Worm (Caenorhabditis elegans) whole organism, L2 larva: ENCODE data around the gene F41H10.2.

Source experiments
- C34F6.9 ChIP-seq: fragments of 150-350 bp; optimal IDR thresholded peaks from 2 replicates; lab custom pipeline; 2014; ENCODE audit warnings: missing biosample characterization, missing genetic modification characterization
- F13H6.1 ChIP-seq: sonication (generic microtip); optimal IDR thresholded peaks from 2 replicates; lab custom pipeline; 2016; ENCODE audit warnings: missing genetic modification characterization, missing compliant biosample characterization
- R02D3.7 ChIP-seq: fragments of 150-350 bp; optimal IDR thresholded peaks from 2 replicates; lab custom pipeline; 2014; ENCODE audit warnings: missing biosample characterization, missing genetic modification characterization
- ZK546.5 ChIP-seq: sonication (generic microtip); optimal IDR thresholded peaks from 2 replicates; lab custom pipeline; 2017; ENCODE audit warnings: missing biosample characterization, missing genetic modification characterization
- alr-1 ChIP-seq: fragments of 150-350 bp; optimal IDR thresholded peaks from 2 replicates; lab custom pipeline; 2014; ENCODE audit warnings: missing biosample characterization, missing genetic modification characterization
- aly-2 ChIP-seq: fragments of 150-350 bp; optimal IDR thresholded peaks from 2 replicates; lab custom pipeline; 2014; ENCODE audit warnings: missing biosample characterization, missing genetic modification characterization
- ama-1 ChIP-seq: fragments of 150-350 bp; optimal IDR thresholded peaks from 2 replicates; lab custom pipeline; 2018; ENCODE audit warnings: inconsistent platforms
- ceh-16 ChIP-seq: fragments of 150-350 bp; optimal IDR thresholded peaks from 2 replicates; lab custom pipeline; 2014; ENCODE audit warnings: missing biosample characterization, missing genetic modification characterization
- ceh-82 ChIP-seq: fragments of 150-350 bp; optimal IDR thresholded peaks from 2 replicates; lab custom pipeline; 2014; ENCODE audit warnings: missing biosample characterization, missing genetic modification characterization
- crh-2 ChIP-seq: sonication (generic microtip); optimal IDR thresholded peaks from 2 replicates; lab custom pipeline; 2017; ENCODE audit warnings: missing biosample characterization, missing genetic modification characterization
- dmd-4 ChIP-seq: sonication (generic microtip); optimal IDR thresholded peaks from 2 replicates; lab custom pipeline; 2017; ENCODE audit warnings: missing biosample characterization, missing genetic modification characterization
- egl-27 ChIP-seq: sonication (generic microtip); optimal IDR thresholded peaks from 3 replicates; lab custom pipeline; 2017; ENCODE audit warnings: missing biosample characterization, missing genetic modification reagents, missing genetic modification characterization
- elt-1 ChIP-seq: fragments of 150-350 bp; optimal IDR thresholded peaks from 2 replicates; lab custom pipeline; 2014; ENCODE audit warnings: missing biosample characterization, missing genetic modification characterization
- elt-3 ChIP-seq: sonication (generic microtip); optimal IDR thresholded peaks from 2 replicates; lab custom pipeline; 2017; ENCODE audit warnings: missing biosample characterization, missing genetic modification characterization
- fos-1 ChIP-seq: fragments of 150-350 bp; optimal IDR thresholded peaks from 2 replicates; lab custom pipeline; 2014; ENCODE audit warnings: missing biosample characterization, missing genetic modification characterization
- gmeb-1 ChIP-seq: fragments of 150-350 bp; optimal IDR thresholded peaks from 2 replicates; lab custom pipeline; 2014; ENCODE audit warnings: missing biosample characterization, missing genetic modification characterization
- lin-11 ChIP-seq: fragments of 150-350 bp; sonication (generic microtip); optimal IDR thresholded peaks from 2 replicates; lab custom pipeline; 2014; ENCODE audit warnings: missing biosample characterization, missing genetic modification characterization, inconsistent platforms, mixed read lengths
- lin-13 ChIP-seq: fragments of 150-350 bp; optimal IDR thresholded peaks from 2 replicates; lab custom pipeline; 2014; ENCODE audit warnings: missing biosample characterization, missing genetic modification reagents, missing genetic modification characterization
- lin-39 ChIP-seq: fragments of 150-350 bp; optimal IDR thresholded peaks from 2 replicates; lab custom pipeline; 2014; ENCODE audit warnings: missing biosample characterization, missing genetic modification reagents, missing genetic modification characterization
- lsy-2 ChIP-seq, 2 experiments: fragments of 150-350 bp in 1 of 2; sonication (generic microtip) in 1 of 2; optimal IDR thresholded peaks; 2 replicates each; lab custom pipeline; 2014 to 2017; ENCODE audit warnings: missing biosample characterization in 2 of 2, missing genetic modification characterization in 2 of 2
- mab-5 ChIP-seq: fragments of 150-350 bp; optimal IDR thresholded peaks from 2 replicates; lab custom pipeline; 2014; ENCODE audit warnings: missing biosample characterization, missing genetic modification characterization
- mbf-1 ChIP-seq: sonication (generic microtip); optimal IDR thresholded peaks from 2 replicates; lab custom pipeline; 2017; ENCODE audit warnings: missing biosample characterization, missing genetic modification characterization
- mdl-1 ChIP-seq, 2 experiments: fragments of 150-350 bp in 1 of 2; sonication (generic microtip) in 1 of 2; optimal IDR thresholded peaks; 2 replicates each; lab custom pipeline; 2017; ENCODE audit warnings: missing biosample characterization in 2 of 2, missing genetic modification characterization in 2 of 2
- nhr-11 ChIP-seq: fragments of 150-350 bp; optimal IDR thresholded peaks from 2 replicates; lab custom pipeline; 2014; ENCODE audit warnings: missing biosample characterization, missing genetic modification characterization
- nhr-12 ChIP-seq: fragments of 150-350 bp; optimal IDR thresholded peaks from 2 replicates; lab custom pipeline; 2014; ENCODE audit warnings: missing biosample characterization, missing genetic modification characterization
- nhr-129 ChIP-seq: fragments of 150-350 bp; optimal IDR thresholded peaks from 2 replicates; lab custom pipeline; 2014; ENCODE audit warnings: missing biosample characterization, missing genetic modification characterization
- nhr-21 ChIP-seq: fragments of 150-350 bp; optimal IDR thresholded peaks from 2 replicates; lab custom pipeline; 2014; ENCODE audit warnings: missing biosample characterization, missing genetic modification characterization
- nhr-237 ChIP-seq: fragments of 150-350 bp; optimal IDR thresholded peaks from 2 replicates; lab custom pipeline; 2014; ENCODE audit warnings: missing biosample characterization, missing genetic modification characterization
- nhr-25 ChIP-seq: fragments of 150-350 bp; sonication (generic microtip); optimal IDR thresholded peaks from 3 replicates; lab custom pipeline; 2014; ENCODE audit warnings: missing biosample characterization, missing genetic modification characterization
- nhr-6 ChIP-seq: fragments of 150-350 bp; optimal IDR thresholded peaks from 2 replicates; lab custom pipeline; 2014; ENCODE audit warnings: missing biosample characterization, missing genetic modification characterization
- nhr-77 ChIP-seq: fragments of 150-350 bp; optimal IDR thresholded peaks from 2 replicates; lab custom pipeline; 2014; ENCODE audit warnings: missing biosample characterization, missing genetic modification characterization
- peb-1 ChIP-seq: fragments of 150-350 bp; optimal IDR thresholded peaks from 2 replicates; lab custom pipeline; 2014; ENCODE audit warnings: missing biosample characterization, missing genetic modification characterization
- sem-4 ChIP-seq: fragments of 150-350 bp; optimal IDR thresholded peaks from 2 replicates; lab custom pipeline; 2014; ENCODE audit warnings: missing biosample characterization, missing genetic modification reagents, missing genetic modification characterization
- skn-1 ChIP-seq: sonication (generic microtip); optimal IDR thresholded peaks from 2 replicates; lab custom pipeline; 2017; ENCODE audit warnings: missing biosample characterization, missing genetic modification characterization
- sma-3 ChIP-seq: sonication (generic microtip); optimal IDR thresholded peaks from 2 replicates; lab custom pipeline; 2016; ENCODE audit warnings: missing genetic modification reagents, missing genetic modification characterization, missing compliant biosample characterization
- sma-9 ChIP-seq, 2 experiments: fragments of 150-350 bp in 1 of 2; sonication (generic microtip) in 1 of 2; optimal IDR thresholded peaks; 2 replicates each; lab custom pipeline; 2014 to 2016; ENCODE audit warnings: missing genetic modification characterization in 2 of 2, mild to moderate bottlenecking in 1 of 2, missing biosample characterization in 1 of 2, missing compliant biosample characterization in 1 of 2, missing genetic modification reagents in 1 of 2, moderate library complexity in 1 of 2
- unc-39 ChIP-seq: fragments of 150-350 bp; optimal IDR thresholded peaks from 2 replicates; lab custom pipeline; 2014; ENCODE audit warnings: missing biosample characterization, missing genetic modification characterization
- unc-55 ChIP-seq: fragments of 150-350 bp; sonication (generic microtip); optimal IDR thresholded peaks from 3 replicates; lab custom pipeline; 2014; ENCODE audit warnings: missing biosample characterization, missing genetic modification reagents, missing genetic modification characterization
- zag-1 ChIP-seq: fragments of 150-350 bp; optimal IDR thresholded peaks from 2 replicates; lab custom pipeline; 2014; ENCODE audit warnings: missing biosample characterization, missing genetic modification characterization
- ztf-1 ChIP-seq: fragments of 200-800 bp; sonication (Bioruptor generic); conservative IDR thresholded peaks from 2 replicates; pipeline ENCODE4 v1.3.6; 2022; ENCODE audit warnings: missing genetic modification characterization, missing compliant biosample characterization
- ztf-11 ChIP-seq: sonication (generic microtip); optimal IDR thresholded peaks from 2 replicates; lab custom pipeline; 2017; ENCODE audit warnings: missing biosample characterization, missing genetic modification characterization

The F41H10.2 gene

DNA sequence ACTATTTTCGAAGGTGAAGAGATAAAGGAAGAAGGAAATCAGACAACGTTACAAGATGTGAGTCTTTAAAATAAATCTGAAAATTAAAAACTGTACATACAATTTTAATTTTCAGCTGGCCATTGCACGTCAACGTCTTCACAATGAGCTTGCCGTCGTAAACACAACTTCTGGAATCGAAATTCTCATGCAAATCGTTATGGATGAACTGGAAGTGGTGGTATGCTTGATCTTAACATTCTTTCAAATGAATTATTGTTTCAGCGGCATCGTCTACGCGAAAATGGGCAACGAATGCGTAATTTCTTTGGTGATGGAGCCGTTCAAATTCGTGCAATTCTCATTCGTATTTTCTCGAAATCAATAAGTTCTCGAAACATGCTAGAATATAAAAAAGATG lies 26.9 kb upstream of the F41H10.2 start:
- TF ChIP-seq mbf-1 (tag; lab: Kevin White, UChicago) (no peak), ceh-82 (tag; lab: Kevin White, UChicago) (no peak)

DNA sequence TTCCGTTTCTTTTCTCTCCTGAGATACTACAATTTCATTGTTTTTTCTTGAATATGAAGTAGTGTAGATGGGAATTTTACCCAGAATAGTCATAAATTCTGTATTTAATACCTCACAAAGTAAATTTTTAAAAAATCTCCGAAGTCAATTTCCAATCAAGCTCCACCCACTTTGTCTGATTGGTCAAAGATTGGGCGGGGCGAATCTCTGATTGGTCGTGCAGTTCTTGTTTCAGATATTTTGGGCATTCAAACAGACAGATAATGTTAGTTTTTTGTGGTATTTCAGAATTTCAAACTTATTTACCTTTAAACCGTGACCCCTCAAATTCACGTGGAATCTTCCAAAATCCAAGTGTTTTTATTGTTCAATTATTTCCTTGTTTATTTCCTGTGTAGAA lies 20.9 kb upstream of the F41H10.2 start, which contains the start of gene F41H10.5:
Gene F41H10.5 (plus strand): TSS at position 375 of the 400 bp plus-strand sequence.
- TF ChIP-seq F13H6.1 (no peak), nhr-25 (no peak), nhr-129 (no peak), R02D3.7 (no peak), lsy-2 (tag; optimal IDR thresholded peaks at IDR 0.05; lab: Kevin White, UChicago) (no peak), alr-1 (tag; lab: Kevin White, UChicago) (no peak), dmd-4 (tag; lab: Kevin White, UChicago) (no peak), ztf-11 (tag; lab: Kevin White, UChicago) (no peak), mab-5 (no peak), fos-1 (tag; lab: Kevin White, UChicago) (no peak), sma-9 (GFP tag; optimal IDR thresholded peaks at IDR 0.05; lab: Kevin White, UChicago) (no peak), sma-9 (tag; optimal IDR thresholded peaks at IDR 0.05; lab: Kevin White, UChicago) (no peak), ama-1 (no peak), unc-55 (no peak), peb-1 (tag; lab: Kevin White, UChicago) (no peak), nhr-11 (tag; lab: Kevin White, UChicago) (no peak), mbf-1 (tag; lab: Kevin White, UChicago) (no peak), skn-1 (no peak)

DNA sequence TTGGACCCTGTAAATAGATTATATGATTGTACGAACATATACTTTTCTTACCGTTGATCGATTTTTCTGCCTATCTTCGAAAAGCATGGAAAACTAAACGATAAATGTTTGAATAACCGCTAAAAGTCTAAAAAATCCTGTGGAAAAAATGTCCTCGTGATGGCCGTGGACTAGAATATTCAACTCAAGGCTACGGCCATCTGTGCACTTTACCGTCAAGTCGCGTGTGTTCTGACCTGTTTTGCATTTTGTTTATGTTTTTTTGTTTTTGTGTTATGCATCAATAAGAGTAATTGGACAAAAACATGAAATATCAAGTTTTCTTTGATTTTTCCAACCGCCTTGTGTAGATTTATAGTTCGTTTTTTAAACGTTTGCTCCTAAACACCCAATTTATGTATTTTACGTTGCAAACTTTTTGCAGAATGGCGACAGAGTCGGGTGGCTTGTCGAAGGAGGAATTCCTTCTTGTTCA lies 17.3 kb upstream of the F41H10.2 start, which contains the start of the genes hda-6 and F41H10.4:
Gene hda-6 (minus strand): TSS at position 172 of the 475 bp plus-strand sequence.
Gene F41H10.4 (plus strand): TSS at position 425 of the 475 bp plus-strand sequence.
- TF ChIP-seq nhr-25 (peak; percentile 87), unc-39 (tag; lab: Kevin White, UChicago) (no peak), lsy-2 (tag; optimal IDR thresholded peaks at IDR 0.05; lab: Kevin White, UChicago) (peak; percentile 70 to 91), F13H6.1 (peak; percentile 69), nhr-11 (tag; lab: Kevin White, UChicago) (no peak), sma-3 (GFP tag; lab: Kevin White, UChicago) (peak; percentile 64), egl-27 (peak; percentile 24), sem-4 (tag; lab: Kevin White, UChicago) (peak; percentile 37), C34F6.9 (peak; percentile 86), unc-55 (peak; percentile 75), mbf-1 (tag; lab: Kevin White, UChicago) (no peak), R02D3.7 (peak; percentile 13), nhr-12 (tag; lab: Kevin White, UChicago) (no peak), lin-13 (GFP tag; lab: Kevin White, UChicago) (peak; percentile 59), gmeb-1 (tag; lab: Kevin White, UChicago) (peak; percentile 80), nhr-129 (peak; percentile 76), crh-2 (tag; lab: Kevin White, UChicago) (peak; percentile 72), sma-9 (GFP tag; optimal IDR thresholded peaks at IDR 0.05; lab: Kevin White, UChicago) (peak; percentile 83), sma-9 (tag; optimal IDR thresholded peaks at IDR 0.05; lab: Kevin White, UChicago) (no peak), mab-5 (peak; percentile 47), nhr-237 (tag; lab: Kevin White, UChicago) (no peak), lin-11 (tag; lab: Kevin White, UChicago) (peak; percentile 14), mdl-1 (tag; optimal IDR thresholded peaks at IDR 0.05; lab: Kevin White, UChicago) (peak in 1 of 2 experiments; percentile 29), fos-1 (tag; lab: Kevin White, UChicago) (peak; percentile 54), nhr-6 (tag; lab: Kevin White, UChicago) (peak; percentile 66), nhr-21 (tag; lab: Kevin White, UChicago) (peak; percentile 55)

DNA sequence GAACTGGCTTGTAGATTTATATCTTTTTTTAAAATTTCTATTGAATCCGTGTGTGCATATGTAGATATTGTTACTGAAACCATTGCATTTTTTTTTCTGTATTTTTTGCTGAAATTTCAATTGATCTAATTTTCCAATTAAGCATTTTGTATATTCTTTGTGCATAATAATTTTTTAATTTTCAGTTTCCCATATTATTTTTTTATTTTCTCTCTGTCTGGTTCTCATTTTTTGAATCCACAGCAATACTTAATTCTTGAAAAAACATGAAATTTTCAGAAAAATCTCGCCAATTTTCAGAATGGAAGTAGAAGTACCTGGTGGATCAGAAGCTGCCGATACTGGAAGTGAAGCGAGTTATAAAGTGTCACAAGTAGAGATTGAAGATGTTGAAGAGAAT lies 14.9 kb upstream of the F41H10.2 start, which contains the start of gene sand-1:
Gene sand-1 (plus strand): TSS at position 301 of the 400 bp plus-strand sequence.
- TF ChIP-seq nhr-12 (tag; lab: Kevin White, UChicago) (no peak), fos-1 (tag; lab: Kevin White, UChicago) (no peak), elt-1 (tag; lab: Kevin White, UChicago) (no peak), egl-27 (no peak), nhr-25 (no peak), sma-9 (GFP tag; optimal IDR thresholded peaks at IDR 0.05; lab: Kevin White, UChicago) (no peak), sma-9 (tag; optimal IDR thresholded peaks at IDR 0.05; lab: Kevin White, UChicago) (no peak), nhr-6 (tag; lab: Kevin White, UChicago) (no peak), lin-39 (tag; lab: Kevin White, UChicago) (no peak), nhr-77 (no peak), unc-55 (no peak), sma-3 (GFP tag; lab: Kevin White, UChicago) (no peak), aly-2 (no peak), nhr-129 (no peak), ztf-1 (GFP tag; lab: Robert Waterston, UW) (no peak), zag-1 (tag; lab: Kevin White, UChicago) (no peak), elt-3 (tag; lab: Kevin White, UChicago) (no peak), ZK546.5 (tag; lab: Kevin White, UChicago) (no peak), mbf-1 (tag; lab: Kevin White, UChicago) (no peak), F13H6.1 (no peak), ceh-16 (no peak)
